Worm (Caenorhabditis elegans) whole organism, late embryonic: ENCODE results near the gene R01H2.4.

Experiments used
- C38D4.7 ChIP-seq: fragments of 200-800 bp; sonication (Bioruptor generic); optimal IDR thresholded peaks from 2 replicates; lab custom pipeline; 2018; ENCODE audit warnings: mild to moderate bottlenecking, missing genetic modification characterization, moderate library complexity, missing compliant biosample characterization
- K02D7.2 ChIP-seq: sonication (generic microtip); optimal IDR thresholded peaks from 2 replicates; lab custom pipeline; 2017; ENCODE audit warnings: mild to moderate bottlenecking, missing genetic modification characterization, missing compliant biosample characterization
- ahr-1 ChIP-seq: sonication (generic microtip); optimal IDR thresholded peaks from 2 replicates; lab custom pipeline; 2016; ENCODE audit warnings: missing genetic modification characterization, missing compliant biosample characterization
- ama-1 ChIP-seq: fragments of 150-350 bp; optimal IDR thresholded peaks from 2 replicates; lab custom pipeline; 2014
- ceh-14 ChIP-seq: sonication (generic microtip); optimal IDR thresholded peaks from 2 replicates; lab custom pipeline; 2016; ENCODE audit warnings: missing genotype, missing genetic modification characterization, missing compliant biosample characterization
- ceh-18 ChIP-seq: sonication (generic microtip); optimal IDR thresholded peaks from 2 replicates; lab custom pipeline; 2016; ENCODE audit warnings: missing genetic modification characterization, missing compliant biosample characterization
- ceh-19 ChIP-seq: fragments of 200-800 bp; sonication (Bioruptor generic); optimal IDR thresholded peaks from 2 replicates; lab custom pipeline; 2018; ENCODE audit warnings: mild to moderate bottlenecking, missing genetic modification characterization, missing compliant biosample characterization
- ceh-30 ChIP-seq: fragments of 150-350 bp; optimal IDR thresholded peaks from 2 replicates; lab custom pipeline; 2014; ENCODE audit warnings: missing biosample characterization, missing genetic modification characterization
- ceh-9 ChIP-seq: sonication (generic microtip); optimal IDR thresholded peaks from 2 replicates; lab custom pipeline; 2016; ENCODE audit warnings: mild to moderate bottlenecking, missing genetic modification characterization, inconsistent platforms, missing compliant biosample characterization
- che-1 ChIP-seq: sonication (generic microtip); optimal IDR thresholded peaks from 2 replicates; lab custom pipeline; 2016; ENCODE audit warnings: mild to moderate bottlenecking, missing genetic modification characterization, missing compliant biosample characterization
- dmd-4 ChIP-seq: sonication (generic microtip); optimal IDR thresholded peaks from 2 replicates; lab custom pipeline; 2016; ENCODE audit warnings: borderline replicate concordance, missing genetic modification characterization, missing compliant biosample characterization
- dve-1 ChIP-seq: sonication (generic microtip); optimal IDR thresholded peaks from 2 replicates; lab custom pipeline; 2017; ENCODE audit warnings: antibody characterized with exemption, mild to moderate bottlenecking, missing genetic modification characterization, missing compliant biosample characterization
- elt-2 ChIP-seq: sonication (generic microtip); optimal IDR thresholded peaks from 2 replicates; lab custom pipeline; 2016; ENCODE audit warnings: missing genetic modification reagents, missing genetic modification characterization, missing compliant biosample characterization
- elt-4 ChIP-seq: sonication (generic microtip); optimal IDR thresholded peaks from 2 replicates; lab custom pipeline; 2016; ENCODE audit warnings: missing genetic modification characterization, missing compliant biosample characterization
- fkh-10 ChIP-seq: fragments of 150-350 bp; optimal IDR thresholded peaks from 2 replicates; lab custom pipeline; 2014; ENCODE audit warnings: missing biosample characterization, missing genetic modification reagents, missing genetic modification characterization
- hlh-13 ChIP-seq: fragments of 200-800 bp; sonication (Bioruptor generic); optimal IDR thresholded peaks from 2 replicates; lab custom pipeline; 2018; ENCODE audit warnings: mild to moderate bottlenecking, missing genetic modification characterization, missing compliant biosample characterization
- hlh-15 ChIP-seq: sonication (generic microtip); optimal IDR thresholded peaks from 2 replicates; lab custom pipeline; 2016; ENCODE audit warnings: missing genetic modification characterization, missing compliant biosample characterization
- hlh-30 ChIP-seq: sonication (generic microtip); optimal IDR thresholded peaks from 2 replicates; lab custom pipeline; 2017; ENCODE audit warnings: antibody characterized with exemption, missing genetic modification characterization, missing compliant biosample characterization; ENCODE audit not compliant: insufficient read depth
- lin-11 ChIP-seq: fragments of 200-800 bp; sonication (Bioruptor generic); optimal IDR thresholded peaks from 2 replicates; lab custom pipeline; 2018; ENCODE audit warnings: mild to moderate bottlenecking, missing genetic modification characterization, missing compliant biosample characterization
- madf-2 ChIP-seq: sonication (generic microtip); optimal IDR thresholded peaks from 2 replicates; lab custom pipeline; 2017; ENCODE audit warnings: missing genetic modification characterization, missing compliant biosample characterization
- nfya-1 ChIP-seq: sonication (generic microtip); optimal IDR thresholded peaks from 2 replicates; lab custom pipeline; 2017; ENCODE audit warnings: missing genetic modification characterization, mild to moderate bottlenecking, missing compliant biosample characterization, antibody characterized with exemption, moderate library complexity
- nhr-232 ChIP-seq: sonication (generic microtip); optimal IDR thresholded peaks from 2 replicates; lab custom pipeline; 2016; ENCODE audit warnings: missing genetic modification characterization, missing compliant biosample characterization
- npax-4 ChIP-seq: sonication (generic microtip); optimal IDR thresholded peaks from 2 replicates; lab custom pipeline; 2016; ENCODE audit warnings: missing genetic modification characterization, missing compliant biosample characterization
- pag-3 ChIP-seq: sonication (generic microtip); optimal IDR thresholded peaks from 2 replicates; lab custom pipeline; 2016; ENCODE audit warnings: missing compliant biosample characterization, missing genetic modification characterization, borderline replicate concordance
- pax-1 ChIP-seq: fragments of 150-350 bp; optimal IDR thresholded peaks from 2 replicates; lab custom pipeline; 2014; ENCODE audit warnings: missing biosample characterization, missing genetic modification characterization
- pha-2 ChIP-seq: sonication (generic microtip); optimal IDR thresholded peaks from 2 replicates; lab custom pipeline; 2017; ENCODE audit warnings: mild to moderate bottlenecking, missing genetic modification characterization, missing compliant biosample characterization
- rnt-1 ChIP-seq: sonication (generic microtip); optimal IDR thresholded peaks from 2 replicates; lab custom pipeline; 2016; ENCODE audit warnings: missing genetic modification characterization, missing compliant biosample characterization
- sdc-2 ChIP-seq: sonication (generic microtip); optimal IDR thresholded peaks from 2 replicates; lab custom pipeline; 2016; ENCODE audit warnings: missing genotype, missing genetic modification characterization, missing compliant biosample characterization
- syd-9 ChIP-seq: sonication (generic microtip); optimal IDR thresholded peaks from 2 replicates; lab custom pipeline; 2016; ENCODE audit warnings: mild to moderate bottlenecking, missing genetic modification characterization, moderate library complexity, missing compliant biosample characterization
- tbx-2 ChIP-seq: sonication (generic microtip); optimal IDR thresholded peaks from 2 replicates; lab custom pipeline; 2016; ENCODE audit warnings: missing genetic modification characterization, missing compliant biosample characterization
- tbx-7 ChIP-seq: sonication (generic microtip); optimal IDR thresholded peaks from 2 replicates; lab custom pipeline; 2016; ENCODE audit warnings: missing genotype, missing genetic modification characterization, missing compliant biosample characterization
- ttx-3 ChIP-seq: sonication (generic microtip); optimal IDR thresholded peaks from 2 replicates; lab custom pipeline; 2016; ENCODE audit warnings: missing genetic modification reagents, missing genetic modification characterization, missing compliant biosample characterization
- unc-42 ChIP-seq: sonication (generic microtip); optimal IDR thresholded peaks from 2 replicates; lab custom pipeline; 2016; ENCODE audit warnings: missing genotype, missing genetic modification characterization, missing compliant biosample characterization
- unc-86 ChIP-seq: sonication (generic microtip); optimal IDR thresholded peaks from 2 replicates; lab custom pipeline; 2016; ENCODE audit warnings: missing genetic modification characterization, missing compliant biosample characterization
- zip-5 ChIP-seq: sonication (generic microtip); optimal IDR thresholded peaks from 2 replicates; lab custom pipeline; 2016; ENCODE audit warnings: missing genetic modification characterization, missing compliant biosample characterization

The R01H2.4 gene

ce11 chrIII:7101814-7102477, 37.9 kb upstream of the R01H2.4 start:
- TF ChIP-seq pax-1 (tag; lab: Kevin White, UChicago) (no peak), hlh-13 (GFP tag; lab: Kevin White, UChicago) (no peak), ceh-18 (tag; lab: Kevin White, UChicago) (no peak), K02D7.2 (tag; lab: Kevin White, UChicago) (no peak), tbx-7 (tag; lab: Kevin White, UChicago) (no peak), ama-1 (lab: Kevin White, UChicago) (no peak), zip-5 (tag; lab: Kevin White, UChicago) (no peak), fkh-10 (GFP tag; lab: Kevin White, UChicago) (no peak), hlh-15 (no peak), dve-1 (tag; lab: Kevin White, UChicago) (no peak), ttx-3 (tag; lab: Kevin White, UChicago) (no peak), hlh-30 (no peak), ceh-14 (no peak), pag-3 (tag; lab: Kevin White, UChicago) (no peak), elt-2 (no peak), sdc-2 (tag; lab: Kevin White, UChicago) (no peak), ahr-1 (tag; lab: Kevin White, UChicago) (no peak), tbx-2 (no peak), npax-4 (tag; lab: Kevin White, UChicago) (no peak), elt-4 (tag; lab: Kevin White, UChicago) (no peak)

DNA sequence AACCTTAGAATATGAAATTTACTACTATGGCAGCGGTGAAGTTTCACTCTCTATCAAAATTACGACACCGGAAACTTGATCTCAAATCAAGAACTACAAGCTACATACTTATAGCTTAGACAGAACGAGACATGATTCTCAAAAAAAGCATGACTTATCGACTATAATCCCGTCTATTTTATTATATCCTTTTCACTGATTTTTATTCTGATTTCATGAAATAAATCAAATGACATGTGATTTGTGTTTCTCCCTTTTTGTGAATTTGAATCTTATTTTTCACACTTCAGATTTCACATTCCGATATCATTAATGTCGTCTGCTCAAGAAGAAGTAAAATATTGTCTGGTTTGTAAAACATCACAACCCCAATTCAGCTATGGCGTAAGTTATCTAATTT, 35.9 kb upstream of the R01H2.4 start, which contains the start of gene ZK418.11:
TSS of gene ZK418.11 (plus strand) at position 289 of the 400 bp plus-strand sequence.
- TF ChIP-seq lin-11 (tag; lab: Kevin White, UChicago) (no peak), syd-9 (no peak), ceh-19 (GFP tag; lab: Kevin White, UChicago) (no peak)

DNA sequence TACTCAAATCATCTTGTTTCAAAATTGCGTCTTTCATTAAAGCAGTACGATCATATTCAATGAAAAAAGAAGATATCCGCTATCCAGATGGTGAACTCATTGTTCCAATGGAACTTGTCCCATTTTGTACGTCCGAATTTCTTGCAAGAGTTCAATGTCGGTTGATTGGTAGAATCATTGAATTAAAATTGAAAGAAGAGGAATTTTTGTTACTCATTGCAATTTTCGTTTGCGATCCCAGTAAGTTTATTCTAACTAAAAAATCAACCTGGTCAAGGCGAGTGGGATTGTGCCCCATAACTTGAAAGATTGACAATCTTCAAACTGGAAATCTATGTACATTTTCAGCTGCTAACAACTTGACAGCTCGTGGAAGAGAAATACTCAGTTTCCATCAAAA, 32.4 kb upstream of the R01H2.4 start:
- TF ChIP-seq dve-1 (tag; lab: Kevin White, UChicago): no peak

DNA sequence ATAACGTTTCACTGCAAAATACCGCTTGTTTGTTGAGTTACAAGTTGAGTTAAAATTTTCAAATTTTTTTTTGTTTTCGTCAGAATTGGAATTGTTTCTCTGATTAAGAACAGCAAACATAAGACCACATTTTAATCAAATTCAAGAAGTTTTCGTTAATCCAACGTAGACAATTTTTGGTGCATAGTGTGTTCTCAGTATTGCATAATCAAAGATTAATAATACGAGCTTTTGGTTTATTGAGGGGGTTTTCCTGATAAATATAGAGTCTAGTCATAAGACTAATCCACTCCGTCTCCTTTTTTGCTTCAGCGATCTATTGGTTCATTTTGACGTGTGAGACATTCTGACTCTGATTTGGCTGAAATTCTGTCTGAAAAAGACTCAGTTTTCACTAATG, 31.1 kb upstream of the R01H2.4 start, which contains the start of gene nhr-9:
TSS of gene nhr-9 (plus strand) at position 307 of the 400 bp plus-strand sequence.
- TF ChIP-seq ceh-30 (tag; lab: Kevin White, UChicago) (no peak), ceh-18 (tag; lab: Kevin White, UChicago) (no peak), pha-2 (no peak), madf-2 (tag; lab: Kevin White, UChicago) (no peak), nhr-232 (no peak), che-1 (tag; lab: Kevin White, UChicago) (no peak), unc-42 (tag; lab: Kevin White, UChicago) (no peak), ama-1 (lab: Kevin White, UChicago) (no peak)
- TF ChIP-seq, all 69 proteins: peak for 0

DNA sequence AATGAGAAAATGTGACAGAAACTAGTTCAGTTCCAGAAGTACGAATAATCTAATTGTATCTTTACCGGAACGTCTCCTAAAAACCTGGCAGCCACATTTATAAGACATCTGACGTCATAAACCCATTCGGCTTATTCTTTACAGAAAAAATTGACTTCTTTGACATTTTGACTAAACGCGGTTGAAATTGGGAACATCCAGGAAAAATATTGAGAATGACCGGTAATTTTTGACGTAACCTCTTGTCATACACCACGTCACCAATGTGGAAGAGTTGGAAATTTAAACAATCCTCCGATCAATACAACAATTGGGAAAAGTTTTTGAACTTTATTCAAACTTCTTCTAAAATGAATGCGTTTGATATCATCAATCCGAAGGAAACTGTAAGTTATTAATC, 27.0 kb upstream of the R01H2.4 start, which contains the start of gene ZK418.2:
TSS of gene ZK418.2 (plus strand) at position 301 of the 400 bp plus-strand sequence.
- TF ChIP-seq C38D4.7 (GFP tag; lab: Kevin White, UChicago): no peak
- no peak for TF ChIP-seq dmd-4 (tag; lab: Kevin White, UChicago)
- TF ChIP-seq nfya-1 (tag; lab: Kevin White, UChicago): no peak
- no peak for TF ChIP-seq ceh-9
- TF ChIP-seq unc-86 (tag; lab: Kevin White, UChicago): no peak
- TF ChIP-seq rnt-1 (tag; lab: Kevin White, UChicago): no peak
- no peak for TF ChIP-seq ama-1 (lab: Kevin White, UChicago)
